Worm (Caenorhabditis elegans) whole organism, midembryonic: ENCODE measurements around the gene cpna-4.

Experiments used
- T22C8.4 ChIP-seq: fragments of 200-800 bp; sonication (Bioruptor generic); IDR thresholded peaks from 2 replicates; pipeline ENCODE4 v1.3.6; 2022; ENCODE audit warnings: missing genetic modification characterization, missing compliant biosample characterization
- flt-1 ChIP-seq: fragments of 200-800 bp; sonication (Bioruptor generic); IDR thresholded peaks from 2 replicates; pipeline ENCODE4 v1.3.6; 2022; ENCODE audit warnings: missing genetic modification characterization, missing compliant biosample characterization
- tab-1 ChIP-seq: fragments of 200-800 bp; sonication (Bioruptor generic); IDR thresholded peaks from 2 replicates; pipeline ENCODE4 v1.3.6; 2022; ENCODE audit warnings: missing genetic modification characterization, missing compliant biosample characterization

DNA sequence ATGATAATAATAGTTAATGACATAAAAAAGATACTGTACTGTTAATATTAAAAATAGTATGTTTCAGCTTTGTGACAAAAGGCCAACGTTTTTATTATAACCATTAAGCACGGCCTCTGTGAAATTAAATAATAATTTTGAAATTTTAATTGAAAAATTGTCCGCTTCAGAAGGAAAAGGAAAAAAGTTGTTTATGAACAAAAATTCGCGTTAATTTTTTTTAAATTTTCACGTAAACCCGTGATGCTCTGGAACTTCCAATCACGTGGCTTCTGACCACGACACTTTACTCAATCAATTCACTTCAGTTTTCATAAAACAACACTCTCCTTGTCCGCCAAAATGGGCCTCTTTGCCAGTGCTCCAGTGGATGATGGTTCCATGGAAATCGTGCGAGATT, 40.1 kb upstream of the cpna-4 start, which contains the start of gene Y73F8A.15:
- TF ChIP-seq flt-1 (no peak), T22C8.4 (GFP tag; lab: Robert Waterston, UW) (no peak), tab-1 (GFP tag; lab: Robert Waterston, UW) (no peak)
